Fruit fly (Drosophila melanogaster) whole organism, embryonic: ENCODE data around the gene Cdk7.

Source experiments
- Atf-2 ChIP-seq: fragments of 200-800 bp; sonication (Bioruptor generic); optimal IDR thresholded peaks from 2 replicates; lab custom pipeline; 2016; ENCODE audit warnings: missing biosample characterization, missing genetic modification characterization
- B-H2 ChIP-seq: fragments of 200-800 bp; sonication (Bioruptor generic); optimal IDR thresholded peaks from 2 replicates; lab custom pipeline; 2018; ENCODE audit warnings: missing biosample characterization, mild to moderate bottlenecking, missing genetic modification characterization
- Bdp1 ChIP-seq: fragments of 200-800 bp; sonication (Bioruptor generic); optimal IDR thresholded peaks from 3 replicates; lab custom pipeline; 2016; ENCODE audit warnings: missing biosample characterization, missing genetic modification characterization
- CG10979 ChIP-seq: fragments of 200-800 bp; sonication (Bioruptor generic); optimal IDR thresholded peaks from 2 replicates; lab custom pipeline; 2018; ENCODE audit warnings: missing biosample characterization, mild to moderate bottlenecking, missing genetic modification characterization, moderate library complexity
- CG11093 ChIP-seq: fragments of 200-800 bp; sonication (Bioruptor generic); IDR thresholded peaks from 3 replicates; pipeline ENCODE4 v1.3.6; 2022; ENCODE audit warnings: missing biosample characterization, missing genetic modification characterization
- CG11247 ChIP-seq: fragments of 200-800 bp; sonication (Bioruptor generic); IDR thresholded peaks from 2 replicates; pipeline ENCODE4 v1.3.6; 2022; ENCODE audit warnings: missing biosample characterization, missing genetic modification characterization
- CG12071 ChIP-seq: fragments of 200-800 bp; sonication (Bioruptor generic); optimal IDR thresholded peaks from 3 replicates; lab custom pipeline; 2018; ENCODE audit warnings: missing biosample characterization, mild to moderate bottlenecking, missing genetic modification characterization
- CG12236 ChIP-seq: fragments of 200-800 bp; sonication (Bioruptor generic); optimal IDR thresholded peaks from 2 replicates; lab custom pipeline; 2016; ENCODE audit warnings: missing biosample characterization, missing genetic modification characterization
- CG13287 ChIP-seq: fragments of 200-800 bp; sonication (Bioruptor generic); IDR thresholded peaks from 2 replicates; pipeline ENCODE4 v1.3.6; 2022; ENCODE audit warnings: missing biosample characterization, missing genetic modification characterization; ENCODE audit not compliant: partially characterized antibody
- CG14860 ChIP-seq: fragments of 200-800 bp; sonication (Bioruptor generic); IDR thresholded peaks from 3 replicates; pipeline ENCODE4 v1.3.6; 2022; ENCODE audit warnings: missing biosample characterization, missing genetic modification characterization; ENCODE audit not compliant: partially characterized antibody
- CG2678 ChIP-seq: fragments of 200-800 bp; sonication (Bioruptor generic); optimal IDR thresholded peaks from 3 replicates; lab custom pipeline; 2019; ENCODE audit warnings: missing biosample characterization, mild to moderate bottlenecking, missing genetic modification characterization, moderate library complexity
- CG30403 ChIP-seq: fragments of 200-800 bp; sonication (Bioruptor generic); optimal IDR thresholded peaks from 3 replicates; lab custom pipeline; 2016; ENCODE audit warnings: missing biosample characterization, missing genetic modification characterization
- CG30431 ChIP-seq: fragments of 200-800 bp; sonication (Bioruptor generic); optimal IDR thresholded peaks from 2 replicates; lab custom pipeline; 2017; ENCODE audit warnings: missing biosample characterization, missing genetic modification characterization
- CG3065 ChIP-seq: fragments of 200-800 bp; sonication (Bioruptor generic); optimal IDR thresholded peaks from 2 replicates; lab custom pipeline; 2016; ENCODE audit warnings: missing biosample characterization, missing genetic modification characterization
- CG31224 ChIP-seq: fragments of 200-800 bp; sonication (Bioruptor generic); IDR thresholded peaks from 2 replicates; pipeline ENCODE4 v1.3.6; 2022; ENCODE audit warnings: missing biosample characterization, missing genetic modification characterization
- CG42726 ChIP-seq: fragments of 200-800 bp; sonication (Bioruptor generic); IDR thresholded peaks from 2 replicates; pipeline ENCODE4 v1.3.6; 2022; ENCODE audit warnings: missing biosample characterization, missing genetic modification characterization; ENCODE audit not compliant: partially characterized antibody
- CG5953 ChIP-seq: fragments of 200-800 bp; sonication (Bioruptor generic); IDR thresholded peaks from 2 replicates; pipeline ENCODE4 v1.3.6; 2022; ENCODE audit warnings: missing biosample characterization, missing genetic modification characterization
- CG6683 ChIP-seq: fragments of 200-800 bp; sonication (Bioruptor generic); optimal IDR thresholded peaks from 2 replicates; lab custom pipeline; 2017; ENCODE audit warnings: missing biosample characterization, mild to moderate bottlenecking, missing genetic modification characterization, missing genetic modification reagents
- CG7357 ChIP-seq: fragments of 200-800 bp; sonication (Bioruptor generic); IDR thresholded peaks from 3 replicates; pipeline ENCODE4 v1.3.6; 2022; ENCODE audit warnings: missing biosample characterization, missing genetic modification characterization
- CG8478 ChIP-seq: fragments of >200 bp; optimal IDR thresholded peaks from 2 replicates; lab custom pipeline; 2018
- CG9437 ChIP-seq: fragments of 200-800 bp; sonication (Bioruptor generic); optimal IDR thresholded peaks from 2 replicates; lab custom pipeline; 2018; ENCODE audit warnings: missing biosample characterization, mild to moderate bottlenecking, missing genetic modification characterization
- CG9932 ChIP-seq: fragments of 200-800 bp; sonication (Bioruptor generic); IDR thresholded peaks from 2 replicates; pipeline ENCODE4 v1.3.6; 2022; ENCODE audit warnings: missing biosample characterization, missing genetic modification characterization
- Chrac-16 ChIP-seq: fragments of 200-800 bp; sonication (Bioruptor generic); optimal IDR thresholded peaks from 3 replicates; lab custom pipeline; 2016; ENCODE audit warnings: missing biosample characterization, missing genetic modification characterization
- E2f1 ChIP-seq: fragments of 200-800 bp; sonication (Bioruptor generic); IDR thresholded peaks from 2 replicates; pipeline ENCODE4 v1.3.6; 2022; ENCODE audit warnings: missing biosample characterization, missing genetic modification characterization
- HLH4C ChIP-seq: fragments of 200-800 bp; sonication (Bioruptor generic); IDR thresholded peaks from 3 replicates; pipeline ENCODE4 v1.3.6; 2022; ENCODE audit warnings: missing biosample characterization, missing genetic modification characterization; ENCODE audit not compliant: partially characterized antibody
- Lim3 ChIP-seq: fragments of 200-800 bp; sonication (Bioruptor generic); IDR thresholded peaks from 2 replicates; pipeline ENCODE4 v1.3.6; 2022; ENCODE audit warnings: missing biosample characterization, missing genetic modification characterization
- Max ChIP-seq: fragments of 200-800 bp; sonication (Bioruptor generic); optimal IDR thresholded peaks from 2 replicates; lab custom pipeline; 2016; ENCODE audit warnings: missing biosample characterization, mild to moderate bottlenecking, missing genetic modification characterization
- Mes4 ChIP-seq: fragments of 200-800 bp; sonication (Bioruptor generic); optimal IDR thresholded peaks from 2 replicates; lab custom pipeline; 2016; ENCODE audit warnings: missing biosample characterization, missing genetic modification characterization
- Mrtf ChIP-seq: fragments of 200-800 bp; sonication (Bioruptor generic); IDR thresholded peaks from 3 replicates; pipeline ENCODE4 v1.3.6; 2022; ENCODE audit warnings: missing biosample characterization, missing genetic modification characterization
- Neu2 ChIP-seq: fragments of 200-800 bp; sonication (Bioruptor generic); optimal IDR thresholded peaks from 3 replicates; lab custom pipeline; 2016; ENCODE audit warnings: missing biosample characterization, missing genetic modification characterization, borderline replicate concordance
- Nf-YA ChIP-seq: fragments of 200-800 bp; sonication (Bioruptor generic); IDR thresholded peaks from 2 replicates; pipeline ENCODE4 v1.3.6; 2022; ENCODE audit warnings: missing biosample characterization, missing genetic modification characterization
- Nf-YC ChIP-seq: fragments of 200-800 bp; optimal IDR thresholded peaks from 3 replicates; lab custom pipeline; 2019; ENCODE audit warnings: missing biosample characterization, mild to moderate bottlenecking, missing genetic modification characterization, moderate library complexity
- Oaz ChIP-seq: fragments of 200-800 bp; sonication (Bioruptor generic); IDR thresholded peaks from 2 replicates; pipeline ENCODE4 v1.3.6; 2022; ENCODE audit warnings: missing biosample characterization, missing genetic modification characterization
- Oli ChIP-seq: fragments of 200-800 bp; sonication (Bioruptor generic); optimal IDR thresholded peaks from 2 replicates; lab custom pipeline; 2018; ENCODE audit warnings: missing biosample characterization, mild to moderate bottlenecking, missing genetic modification characterization, moderate library complexity
- Opbp ChIP-seq: fragments of 200-800 bp; sonication (Bioruptor generic); IDR thresholded peaks from 3 replicates; pipeline ENCODE4 v1.3.6; 2022; ENCODE audit warnings: missing biosample characterization, missing genetic modification characterization; ENCODE audit not compliant: partially characterized antibody
- Six4 ChIP-seq: fragments of 200-800 bp; sonication (Bioruptor generic); optimal IDR thresholded peaks from 2 replicates; lab custom pipeline; 2016; ENCODE audit warnings: missing biosample characterization, missing genetic modification characterization
- cg ChIP-seq: fragments of 200-800 bp; sonication (Bioruptor generic); optimal IDR thresholded peaks from 3 replicates; lab custom pipeline; 2019; ENCODE audit warnings: missing biosample characterization, mild to moderate bottlenecking, missing genetic modification characterization, moderate library complexity
- danr ChIP-seq: fragments of 200-800 bp; sonication (Bioruptor generic); IDR thresholded peaks from 2 replicates; pipeline ENCODE4 v1.3.6; 2022; ENCODE audit warnings: missing biosample characterization, missing genetic modification characterization
- gfzf ChIP-seq: fragments of 200-800 bp; sonication (Bioruptor generic); optimal IDR thresholded peaks from 2 replicates; lab custom pipeline; 2016; ENCODE audit warnings: missing biosample characterization, mild to moderate bottlenecking, missing genetic modification characterization, moderate library complexity
- hb ChIP-seq: fragments of 200-800 bp; sonication (Bioruptor generic); IDR thresholded peaks from 3 replicates; pipeline ENCODE4 v1.3.6; 2022; ENCODE audit warnings: missing biosample characterization, missing genetic modification characterization; ENCODE audit not compliant: partially characterized antibody
- her ChIP-seq: fragments of 200-800 bp; sonication (Bioruptor generic); optimal IDR thresholded peaks from 2 replicates; lab custom pipeline; 2016; ENCODE audit warnings: missing biosample characterization, missing genetic modification characterization
- hkb ChIP-seq, 2 experiments: fragments of 200-800 bp in 1 of 2; fragments of >200 bp in 1 of 2; sonication (Bioruptor generic) in 1 of 2; IDR thresholded peaks in 1 of 2; optimal IDR thresholded peaks in 1 of 2; 2 replicates each; pipeline versions ENCODE4 v1.3.6 to Lab custom; 2017 to 2022; ENCODE audit warnings: missing biosample characterization in 1 of 2, missing genetic modification characterization in 1 of 2
- jigr1 ChIP-seq: fragments of 200-800 bp; sonication (Bioruptor generic); IDR thresholded peaks from 3 replicates; pipeline ENCODE4 v1.3.6; 2022; ENCODE audit warnings: missing biosample characterization, missing genetic modification characterization
- nmo ChIP-seq: fragments of 200-800 bp; sonication (Bioruptor generic); optimal IDR thresholded peaks from 2 replicates; lab custom pipeline; 2018; ENCODE audit warnings: missing biosample characterization, mild to moderate bottlenecking, missing genetic modification characterization, moderate library complexity
- pros ChIP-seq: fragments of 200-800 bp; sonication (Bioruptor generic); optimal IDR thresholded peaks from 3 replicates; lab custom pipeline; 2019; ENCODE audit warnings: missing biosample characterization, mild to moderate bottlenecking, missing genetic modification characterization, moderate library complexity
- repo ChIP-seq: fragments of 200-800 bp; sonication (Bioruptor generic); optimal IDR thresholded peaks from 2 replicates; lab custom pipeline; 2016; ENCODE audit warnings: missing biosample characterization, missing genetic modification characterization
- sens ChIP-seq: fragments of 200-800 bp; sonication (Bioruptor generic); peaks from one replicate; lab custom pipeline; 2016; ENCODE audit warnings: missing biosample characterization, missing genetic modification characterization
- sisA ChIP-seq: fragments of 200-800 bp; sonication (Bioruptor generic); IDR thresholded peaks from 2 replicates; pipeline ENCODE4 v1.3.6; 2022; ENCODE audit warnings: missing biosample characterization, missing genetic modification characterization
- tgo ChIP-seq: fragments of 200-800 bp; sonication (Bioruptor generic); IDR thresholded peaks from 3 replicates; pipeline ENCODE4 v1.3.6; 2022; ENCODE audit warnings: missing biosample characterization, missing genetic modification characterization
- vfl ChIP-seq: fragments of 200-800 bp; sonication (Bioruptor generic); optimal IDR thresholded peaks from 2 replicates; lab custom pipeline; 2016; ENCODE audit warnings: missing biosample characterization, missing genetic modification characterization
- vvl ChIP-seq: fragments of 200-800 bp; sonication (Bioruptor generic); IDR thresholded peaks from 2 replicates; pipeline ENCODE4 v1.3.6; 2022; ENCODE audit warnings: missing biosample characterization, missing genetic modification characterization
- wor ChIP-seq: fragments of 200-800 bp; sonication (Bioruptor generic); IDR thresholded peaks from 2 replicates; pipeline ENCODE4 v1.3.6; 2022; ENCODE audit warnings: missing biosample characterization, missing genetic modification characterization

The Cdk7 gene

dm6 chrX:5338435-5338834, 29.7 kb upstream of the Cdk7 start (continued):
- TF ChIP-seq pros (GFP tag; lab: Kevin White, UChicago) (no peak), CG2678 (tag; lab: Kevin White, UChicago) (peak; percentile 12), Nf-YA (no peak), CG12071 (GFP tag; lab: Kevin White, UChicago) (no peak), cg (no peak), CG11093 (GFP tag; lab: Robert Waterston, UW) (no peak), B-H2 (GFP tag; lab: Kevin White, UChicago) (no peak), CG9437 (GFP tag; lab: Kevin White, UChicago) (no peak), her (GFP tag; lab: Kevin White, UChicago) (no peak), sisA (GFP tag; lab: Robert Waterston, UW) (peak; percentile 19; the same call in 1 of the 2 replicates), CG6683 (GFP tag; lab: Kevin White, UChicago) (no peak), Lim3 (GFP tag; lab: Robert Waterston, UW) (no peak), CG42726 (GFP tag; lab: Robert Waterston, UW) (no peak), repo (GFP tag; lab: Kevin White, UChicago) (no peak), CG10979 (tag; lab: Kevin White, UChicago) (no peak), HLH4C (no peak), jigr1 (GFP tag; lab: Robert Waterston, UW) (no peak), CG7357 (no peak), Oaz (no peak), CG13287 (GFP tag; lab: Robert Waterston, UW) (no peak), Neu2 (no peak), Max (GFP tag; lab: Kevin White, UChicago) (no peak), CG9932 (GFP tag; lab: Robert Waterston, UW) (peak; percentile 21; the same call in 1 of the 2 replicates), CG12236 (GFP tag; lab: Kevin White, UChicago) (no peak), CG30431 (no peak), E2f1 (GFP tag; lab: Robert Waterston, UW) (no peak), Six4 (GFP tag; lab: Kevin White, UChicago) (no peak), Nf-YC (tag; lab: Kevin White, UChicago) (no peak), CG14860 (GFP tag; lab: Robert Waterston, UW) (no peak), CG8478 (lab: Kevin White, UChicago) (no peak), gfzf (no peak), Mrtf (GFP tag; lab: Robert Waterston, UW) (no peak), Opbp (no peak), hkb (optimal IDR thresholded peaks at IDR 0.05; lab: Kevin White, UChicago) (no peak), hkb (GFP tag; IDR thresholded peaks at IDR 0.05; lab: Robert Waterston, UW) (no peak), CG31224 (GFP tag; lab: Robert Waterston, UW) (no peak), CG11247 (GFP tag; lab: Robert Waterston, UW) (no peak), CG3065 (GFP tag; lab: Kevin White, UChicago) (no peak), Chrac-16 (GFP tag; lab: Kevin White, UChicago) (no peak), nmo (GFP tag; lab: Kevin White, UChicago) (no peak), vfl (GFP tag; lab: Kevin White, UChicago) (no peak), Atf-2 (GFP tag; lab: Kevin White, UChicago) (no peak), vvl (no peak), wor (GFP tag; lab: Robert Waterston, UW) (no peak), danr (no peak), CG30403 (GFP tag; lab: Kevin White, UChicago) (no peak), Oli (no peak), CG5953 (GFP tag; lab: Robert Waterston, UW) (no peak), Bdp1 (GFP tag; lab: Kevin White, UChicago) (no peak), tgo (no peak), sens (peak; percentile 57), Mes4 (GFP tag; lab: Kevin White, UChicago) (no peak), hb (GFP tag; lab: Robert Waterston, UW) (no peak)
